Fruit fly (Drosophila melanogaster): ENCODE data around the gene CG3505.

dm6 chr3R:14631911-14632310 is 25.3 kb upstream of the CG3505 start:
- TF ChIP-seq CG8478 (optimal IDR thresholded peaks at IDR 0.05): no peak
- no peak for TF ChIP-seq Dll (optimal IDR thresholded peaks at IDR 0.05)
- TF ChIP-seq usp (GFP tag; optimal IDR thresholded peaks at IDR 0.05): no peak
- TF ChIP-seq psq (optimal IDR thresholded peaks at IDR 0.05): no peak
- TF ChIP-seq pan (optimal IDR thresholded peaks at IDR 0.05): no peak
- TF ChIP-seq EcR (GFP tag; optimal IDR thresholded peaks at IDR 0.05): no peak
